Fruit fly (Drosophila melanogaster) whole organism, prepupa: Measurements from ENCODE around the gene CG42537.

Experiments
- Blimp-1 ChIP-seq: fragments of 200-800 bp; sonication (Bioruptor generic); optimal IDR thresholded peaks from 3 replicates; lab custom pipeline; 2017; ENCODE audit warnings: missing biosample characterization, missing genetic modification characterization, mild to moderate bottlenecking, moderate library complexity, missing genetic modification reagents
- CG10631 ChIP-seq: fragments of 200-800 bp; sonication (Bioruptor generic); optimal IDR thresholded peaks from 2 replicates; lab custom pipeline; 2016; ENCODE audit warnings: missing biosample characterization, missing genetic modification characterization
- CG10669 ChIP-seq: fragments of 200-800 bp; sonication (Bioruptor generic); optimal IDR thresholded peaks from 3 replicates; lab custom pipeline; 2018; ENCODE audit warnings: missing biosample characterization, mild to moderate bottlenecking, missing genetic modification characterization, moderate library complexity
- CG11294 ChIP-seq: fragments of 200-800 bp; sonication (Bioruptor generic); IDR thresholded peaks from 2 replicates; pipeline ENCODE4 v1.3.6; 2022; ENCODE audit warnings: missing biosample characterization, missing genetic modification characterization
- CG11762 ChIP-seq: fragments of 200-800 bp; sonication (Bioruptor generic); optimal IDR thresholded peaks from 3 replicates; lab custom pipeline; 2016; ENCODE audit warnings: missing biosample characterization, missing genetic modification characterization; ENCODE audit not compliant: insufficient read depth
- CG15336 ChIP-seq: fragments of 200-800 bp; sonication (Bioruptor generic); IDR thresholded peaks from 2 replicates; pipeline ENCODE4 v1.3.6; 2022; ENCODE audit warnings: missing biosample characterization, missing genetic modification characterization
- CG1621 ChIP-seq: fragments of 200-800 bp; sonication (Bioruptor generic); optimal IDR thresholded peaks from 3 replicates; lab custom pipeline; 2018; ENCODE audit warnings: missing biosample characterization, mild to moderate bottlenecking, missing genetic modification characterization
- CG16779 ChIP-seq: fragments of 200-800 bp; sonication (Bioruptor generic); optimal IDR thresholded peaks from 3 replicates; lab custom pipeline; 2017; ENCODE audit warnings: missing biosample characterization, mild to moderate bottlenecking, missing genetic modification characterization
- CG3032 ChIP-seq: fragments of 200-800 bp; optimal IDR thresholded peaks from 2 replicates; lab custom pipeline; 2019; ENCODE audit warnings: missing biosample characterization, mild to moderate bottlenecking, missing genetic modification characterization, moderate library complexity
- CG31627 ChIP-seq: fragments of 200-800 bp; sonication (Bioruptor generic); optimal IDR thresholded peaks from 3 replicates; lab custom pipeline; 2016; ENCODE audit warnings: missing biosample characterization, missing genetic modification characterization
- CG32006 ChIP-seq: fragments of 200-800 bp; sonication (Bioruptor generic); optimal IDR thresholded peaks from 3 replicates; lab custom pipeline; 2017; ENCODE audit warnings: missing biosample characterization, mild to moderate bottlenecking, missing genetic modification characterization
- CG34406 ChIP-seq: fragments of 200-800 bp; sonication (Bioruptor generic); optimal IDR thresholded peaks from 3 replicates; lab custom pipeline; 2016; ENCODE audit warnings: missing biosample characterization, missing genetic modification characterization
- CG3919 ChIP-seq: fragments of 200-800 bp; sonication (Bioruptor generic); optimal IDR thresholded peaks from 3 replicates; lab custom pipeline; 2016; ENCODE audit warnings: missing biosample characterization, missing genetic modification characterization
- CG4318 ChIP-seq: fragments of 200-800 bp; sonication (Bioruptor generic); optimal IDR thresholded peaks from 3 replicates; lab custom pipeline; 2017; ENCODE audit warnings: missing biosample characterization, mild to moderate bottlenecking, missing genetic modification characterization
- CG6163 ChIP-seq: fragments of 200-800 bp; sonication (Bioruptor generic); IDR thresholded peaks from 3 replicates; pipeline ENCODE4 v1.3.6; 2022; ENCODE audit warnings: missing biosample characterization, missing genetic modification characterization
- CG6276 ChIP-seq: fragments of 200-800 bp; sonication (Bioruptor generic); optimal IDR thresholded peaks from 2 replicates; lab custom pipeline; 2017; ENCODE audit warnings: missing biosample characterization, mild to moderate bottlenecking, missing genetic modification characterization
- CG6792 ChIP-seq: fragments of 200-800 bp; sonication (Bioruptor generic); optimal IDR thresholded peaks from 3 replicates; lab custom pipeline; 2016; ENCODE audit warnings: missing biosample characterization, missing genetic modification characterization
- CG7368 ChIP-seq: fragments of 200-800 bp; sonication (Bioruptor generic); optimal IDR thresholded peaks from 3 replicates; lab custom pipeline; 2016; ENCODE audit warnings: missing biosample characterization, missing genetic modification characterization
- CG8119 ChIP-seq: fragments of 200-800 bp; sonication (Bioruptor generic); IDR thresholded peaks from 3 replicates; pipeline ENCODE4 v1.3.6; 2022; ENCODE audit warnings: missing biosample characterization, missing genetic modification characterization
- Eip75B ChIP-seq: fragments of 200-800 bp; sonication (Bioruptor generic); optimal IDR thresholded peaks from 3 replicates; lab custom pipeline; 2016; ENCODE audit warnings: missing biosample characterization, missing genetic modification characterization
- Eip78C ChIP-seq: fragments of 200-800 bp; sonication (Bioruptor generic); peaks from one replicate; lab custom pipeline; 2016; ENCODE audit warnings: missing biosample characterization, missing genetic modification characterization
- Gug ChIP-seq: fragments of 200-800 bp; sonication (Bioruptor generic); IDR thresholded peaks from 2 replicates; pipeline ENCODE4 v1.3.6; 2022; ENCODE audit warnings: missing biosample characterization, missing genetic modification characterization
- Hr38 ChIP-seq: sonication (Bioruptor generic); optimal IDR thresholded peaks from 2 replicates; lab custom pipeline; 2016; ENCODE audit warnings: missing biosample characterization, missing genetic modification characterization
- Hr39 ChIP-seq: fragments of 200-800 bp; sonication (Bioruptor generic); optimal IDR thresholded peaks from 2 replicates; lab custom pipeline; 2016; ENCODE audit warnings: missing biosample characterization, missing genetic modification characterization
- OdsH ChIP-seq: fragments of 200-800 bp; sonication (Bioruptor generic); optimal IDR thresholded peaks from 3 replicates; lab custom pipeline; 2016; ENCODE audit warnings: missing biosample characterization, missing genetic modification characterization
- Smox ChIP-seq: fragments of 200-800 bp; sonication (Bioruptor generic); optimal IDR thresholded peaks from 3 replicates; lab custom pipeline; 2016; ENCODE audit warnings: missing biosample characterization, missing genetic modification characterization
- Sox14 ChIP-seq: fragments of 200-800 bp; sonication (Bioruptor generic); optimal IDR thresholded peaks from 3 replicates; lab custom pipeline; 2016; ENCODE audit warnings: missing biosample characterization, missing genetic modification characterization
- Sox15 ChIP-seq: fragments of 200-800 bp; sonication (Bioruptor generic); optimal IDR thresholded peaks from 3 replicates; lab custom pipeline; 2016; ENCODE audit warnings: missing biosample characterization, missing genetic modification characterization
- acj6 ChIP-seq: fragments of 200-800 bp; sonication (Bioruptor generic); optimal IDR thresholded peaks from 3 replicates; lab custom pipeline; 2016; ENCODE audit warnings: missing biosample characterization, missing genetic modification characterization
- cyc ChIP-seq: fragments of 200-800 bp; sonication (Bioruptor generic); optimal IDR thresholded peaks from 3 replicates; lab custom pipeline; 2016; ENCODE audit warnings: missing biosample characterization, missing genetic modification characterization
- dsx ChIP-seq: fragments of 200-800 bp; optimal IDR thresholded peaks from 3 replicates; lab custom pipeline; 2019; ENCODE audit warnings: missing biosample characterization, mild to moderate bottlenecking, missing genetic modification characterization, moderate library complexity; ENCODE audit not compliant: poor library complexity, severe bottlenecking
- eg ChIP-seq: fragments of 200-800 bp; sonication (Bioruptor generic); IDR thresholded peaks from 3 replicates; pipeline ENCODE4 v1.3.6; 2022; ENCODE audit warnings: missing biosample characterization, missing genetic modification characterization
- fd59A ChIP-seq: fragments of 200-800 bp; sonication (Bioruptor generic); optimal IDR thresholded peaks from 2 replicates; lab custom pipeline; 2017; ENCODE audit warnings: missing biosample characterization, mild to moderate bottlenecking, missing genetic modification characterization, missing genetic modification reagents
- fd85E ChIP-seq: fragments of 200-800 bp; sonication (Bioruptor generic); optimal IDR thresholded peaks from 3 replicates; lab custom pipeline; 2016; ENCODE audit warnings: missing biosample characterization, missing genetic modification characterization
- lz ChIP-seq: fragments of 200-800 bp; sonication (Bioruptor generic); optimal IDR thresholded peaks from 3 replicates; lab custom pipeline; 2016; ENCODE audit warnings: missing biosample characterization, missing genetic modification characterization
- pdm3 ChIP-seq: fragments of 200-800 bp; sonication (Bioruptor generic); optimal IDR thresholded peaks from 3 replicates; lab custom pipeline; 2016; ENCODE audit warnings: missing biosample characterization, missing genetic modification characterization
- salr ChIP-seq, 2 experiments: fragments of 200-800 bp; sonication (Bioruptor generic); optimal IDR thresholded peaks; 3 replicates each; lab custom pipeline; 2016 to 2018; ENCODE audit warnings: missing biosample characterization in 2 of 2, missing genetic modification characterization in 2 of 2, mild to moderate bottlenecking in 1 of 2
- spab ChIP-seq: fragments of 200-800 bp; sonication (Bioruptor generic); optimal IDR thresholded peaks from 2 replicates; lab custom pipeline; 2017; ENCODE audit warnings: missing biosample characterization, mild to moderate bottlenecking, missing genetic modification characterization, missing genetic modification reagents
- ss ChIP-seq, 2 experiments: fragments of 200-800 bp; sonication (Bioruptor generic); optimal IDR thresholded peaks; 2 replicates in 1 of 2; 3 replicates in 1 of 2; lab custom pipeline; 2017 to 2018; ENCODE audit warnings: mild to moderate bottlenecking in 2 of 2, missing biosample characterization in 2 of 2, missing genetic modification characterization in 2 of 2, moderate library complexity in 1 of 2
- svp ChIP-seq: fragments of 200-800 bp; sonication (Bioruptor generic); peaks from one replicate; lab custom pipeline; 2016; ENCODE audit warnings: missing biosample characterization, missing genetic modification characterization
- topi ChIP-seq: fragments of 200-800 bp; sonication (Bioruptor generic); optimal IDR thresholded peaks from 3 replicates; lab custom pipeline; 2016; ENCODE audit warnings: missing biosample characterization, missing genetic modification characterization
- vri ChIP-seq: fragments of 200-800 bp; sonication (Bioruptor generic); optimal IDR thresholded peaks from 3 replicates; lab custom pipeline; 2016; ENCODE audit warnings: missing biosample characterization, mild to moderate bottlenecking, missing genetic modification characterization

CG42537 gene

dm6 chr3R:6351696-6352378 is 25.8 kb upstream of the CG42537 start (continued):
- TF ChIP-seq eg (GFP tag; lab: Robert Waterston, UW) (peak; percentile 52; the same call in 2 of the 3 replicates), CG11762 (GFP tag; lab: Kevin White, UChicago) (no peak), CG3032 (peak; percentile 42), Eip75B (peak; percentile 4), dsx (GFP tag; lab: Kevin White, UChicago) (peak; percentile 13), Sox15 (GFP tag; lab: Kevin White, UChicago) (no peak), CG7368 (GFP tag; lab: Kevin White, UChicago) (no peak), cyc (GFP tag; lab: Kevin White, UChicago) (no peak)

- TF ChIP-seq fd59A (GFP tag; lab: Kevin White, UChicago) (no peak), CG31627 (GFP tag; lab: Kevin White, UChicago) (no peak), CG11294 (GFP tag; lab: Robert Waterston, UW) (no peak), Sox15 (GFP tag; lab: Kevin White, UChicago) (no peak), CG34406 (GFP tag; lab: Kevin White, UChicago) (no peak), CG32006 (GFP tag; lab: Kevin White, UChicago) (no peak), Sox14 (GFP tag; lab: Kevin White, UChicago) (no peak)
Observed at dm6 chr3R:6352436-6352835, 25.2 kb upstream of the CG42537 start.

dm6 chr3R:6352893-6353623 is 24.5 kb upstream of the CG42537 start:
- TF ChIP-seq spab (peak; percentile 37), acj6 (GFP tag; lab: Kevin White, UChicago) (peak; percentile 56), CG3919 (GFP tag; lab: Kevin White, UChicago) (no peak), CG6792 (GFP tag; lab: Kevin White, UChicago) (peak; percentile 13), salr (GFP tag; optimal IDR thresholded peaks at IDR 0.05; lab: Kevin White, UChicago) (peak in 1 of 2 experiments; percentile 49), CG4318 (peak; percentile 47), ss (GFP tag; optimal IDR thresholded peaks at IDR 0.05; lab: Kevin White, UChicago) (peak in 1 of 2 experiments; percentile 5), Sox14 (GFP tag; lab: Kevin White, UChicago) (peak; percentile 3), CG7368 (GFP tag; lab: Kevin White, UChicago) (no peak), Eip75B (peak; percentile 48), vri (GFP tag; lab: Kevin White, UChicago) (no peak), Hr39 (GFP tag; lab: Kevin White, UChicago) (peak; percentile 26), CG15336 (GFP tag; lab: Robert Waterston, UW) (peak; percentile 47; the same call in 1 of the 2 replicates), cyc (GFP tag; lab: Kevin White, UChicago) (no peak), CG10631 (GFP tag; lab: Kevin White, UChicago) (peak; percentile 35), CG6276 (GFP tag; lab: Kevin White, UChicago) (peak; percentile 64), CG3032 (peak; percentile 11), dsx (GFP tag; lab: Kevin White, UChicago) (no peak), svp (GFP tag; lab: Kevin White, UChicago) (no peak), pdm3 (peak; percentile 64), topi (GFP tag; lab: Kevin White, UChicago) (peak; percentile 48), CG10669 (peak; percentile 31), Gug (peak; percentile 44; the same call in 1 of the 2 replicates), CG34406 (GFP tag; lab: Kevin White, UChicago) (peak; percentile 22), CG8119 (GFP tag; lab: Robert Waterston, UW) (peak; percentile 56; the same call in 1 of the 3 replicates), CG1621 (no peak), Hr38 (GFP tag; lab: Kevin White, UChicago) (no peak), fd59A (GFP tag; lab: Kevin White, UChicago) (peak; percentile 54), CG32006 (GFP tag; lab: Kevin White, UChicago) (peak; percentile 80), Eip78C (GFP tag; lab: Kevin White, UChicago) (peak; percentile 88), OdsH (peak; percentile 57), CG6163 (GFP tag; lab: Robert Waterston, UW) (no peak), fd85E (GFP tag; lab: Kevin White, UChicago) (no peak), lz (GFP tag; lab: Kevin White, UChicago) (peak; percentile 18), CG31627 (GFP tag; lab: Kevin White, UChicago) (peak; percentile 27), Blimp-1 (GFP tag; lab: Kevin White, UChicago) (no peak), eg (GFP tag; lab: Robert Waterston, UW) (peak; percentile 53; the same call in 1 of the 3 replicates), CG16779 (no peak), CG11294 (GFP tag; lab: Robert Waterston, UW) (no peak), Smox (GFP tag; lab: Kevin White, UChicago) (peak; percentile 22)
